Worm (Caenorhabditis elegans) whole organism, late embryonic: Measurements from ENCODE around the gene T04F3.4.

ENCODE experiments used
- C38D4.7 ChIP-seq: fragments of 200-800 bp; sonication (Bioruptor generic); optimal IDR thresholded peaks from 2 replicates; lab custom pipeline; 2018; ENCODE audit warnings: mild to moderate bottlenecking, missing genetic modification characterization, moderate library complexity, missing compliant biosample characterization
- F13H6.1 ChIP-seq: sonication (generic microtip); optimal IDR thresholded peaks from 2 replicates; lab custom pipeline; 2016; ENCODE audit warnings: missing genetic modification characterization, missing compliant biosample characterization
- K02D7.2 ChIP-seq: sonication (generic microtip); optimal IDR thresholded peaks from 2 replicates; lab custom pipeline; 2017; ENCODE audit warnings: mild to moderate bottlenecking, missing genetic modification characterization, missing compliant biosample characterization
- Y22D7AL.16 ChIP-seq: sonication (generic microtip); optimal IDR thresholded peaks from 2 replicates; lab custom pipeline; 2016; ENCODE audit warnings: missing genetic modification characterization, missing compliant biosample characterization
- ceh-14 ChIP-seq: sonication (generic microtip); optimal IDR thresholded peaks from 2 replicates; lab custom pipeline; 2016; ENCODE audit warnings: missing genotype, missing genetic modification characterization, missing compliant biosample characterization
- ceh-18 ChIP-seq: sonication (generic microtip); optimal IDR thresholded peaks from 2 replicates; lab custom pipeline; 2016; ENCODE audit warnings: missing genetic modification characterization, missing compliant biosample characterization
- ceh-22 ChIP-seq: sonication (generic microtip); optimal IDR thresholded peaks from 2 replicates; lab custom pipeline; 2017; ENCODE audit warnings: missing biosample characterization, missing genetic modification characterization
- ceh-30 ChIP-seq: fragments of 150-350 bp; optimal IDR thresholded peaks from 2 replicates; lab custom pipeline; 2014; ENCODE audit warnings: missing biosample characterization, missing genetic modification characterization
- ceh-31 ChIP-seq: sonication (generic microtip); optimal IDR thresholded peaks from 2 replicates; lab custom pipeline; 2016; ENCODE audit warnings: missing genetic modification characterization, missing compliant biosample characterization
- ceh-34 ChIP-seq: sonication (generic microtip); optimal IDR thresholded peaks from 2 replicates; lab custom pipeline; 2016; ENCODE audit warnings: mild to moderate bottlenecking, missing genetic modification characterization, missing compliant biosample characterization
- ceh-45 ChIP-seq: fragments of 200-800 bp; sonication (Bioruptor generic); IDR thresholded peaks from 2 replicates; pipeline ENCODE4 v1.3.6; 2022; ENCODE audit warnings: missing genetic modification reagents, missing genetic modification characterization, missing compliant biosample characterization
- ceh-48 ChIP-seq: sonication (generic microtip); optimal IDR thresholded peaks from 2 replicates; lab custom pipeline; 2016; ENCODE audit warnings: missing genetic modification characterization, inconsistent platforms, missing compliant biosample characterization
- ceh-6 ChIP-seq: fragments of 200-800 bp; sonication (Bioruptor generic); optimal IDR thresholded peaks from 2 replicates; lab custom pipeline; 2018; ENCODE audit warnings: mild to moderate bottlenecking, missing genetic modification characterization, missing compliant biosample characterization
- dmd-4 ChIP-seq: sonication (generic microtip); optimal IDR thresholded peaks from 2 replicates; lab custom pipeline; 2016; ENCODE audit warnings: borderline replicate concordance, missing genetic modification characterization, missing compliant biosample characterization
- elt-2 ChIP-seq: sonication (generic microtip); optimal IDR thresholded peaks from 2 replicates; lab custom pipeline; 2016; ENCODE audit warnings: missing genetic modification reagents, missing genetic modification characterization, missing compliant biosample characterization
- ets-4 ChIP-seq: sonication (generic microtip); optimal IDR thresholded peaks from 2 replicates; lab custom pipeline; 2016; ENCODE audit warnings: missing genetic modification characterization, missing compliant biosample characterization
- eyg-1 ChIP-seq: sonication (generic microtip); optimal IDR thresholded peaks from 2 replicates; lab custom pipeline; 2016; ENCODE audit warnings: missing genotype, missing genetic modification characterization, missing compliant biosample characterization
- fax-1 ChIP-seq: sonication (generic microtip); optimal IDR thresholded peaks from 2 replicates; lab custom pipeline; 2016; ENCODE audit warnings: missing genotype, missing genetic modification characterization, missing compliant biosample characterization
- fkh-10 ChIP-seq: fragments of 150-350 bp; optimal IDR thresholded peaks from 2 replicates; lab custom pipeline; 2014; ENCODE audit warnings: missing biosample characterization, missing genetic modification reagents, missing genetic modification characterization
- gmeb-2 ChIP-seq: sonication (generic microtip); optimal IDR thresholded peaks from 2 replicates; lab custom pipeline; 2016; ENCODE audit warnings: missing genetic modification characterization, inconsistent platforms, missing compliant biosample characterization
- hlh-13 ChIP-seq: fragments of 200-800 bp; sonication (Bioruptor generic); optimal IDR thresholded peaks from 2 replicates; lab custom pipeline; 2018; ENCODE audit warnings: mild to moderate bottlenecking, missing genetic modification characterization, missing compliant biosample characterization
- hlh-30 ChIP-seq: sonication (generic microtip); optimal IDR thresholded peaks from 2 replicates; lab custom pipeline; 2017; ENCODE audit warnings: antibody characterized with exemption, missing genetic modification characterization, missing compliant biosample characterization; ENCODE audit not compliant: insufficient read depth
- mec-3 ChIP-seq: sonication (generic microtip); optimal IDR thresholded peaks from 2 replicates; lab custom pipeline; 2016; ENCODE audit warnings: borderline replicate concordance, missing genetic modification characterization, missing compliant biosample characterization
- nfya-1 ChIP-seq: sonication (generic microtip); optimal IDR thresholded peaks from 2 replicates; lab custom pipeline; 2017; ENCODE audit warnings: missing genetic modification characterization, mild to moderate bottlenecking, missing compliant biosample characterization, antibody characterized with exemption, moderate library complexity
- nhr-11 ChIP-seq: fragments of 150-350 bp; optimal IDR thresholded peaks from 2 replicates; lab custom pipeline; 2014; ENCODE audit warnings: missing biosample characterization, missing genetic modification characterization
- npax-4 ChIP-seq: sonication (generic microtip); optimal IDR thresholded peaks from 2 replicates; lab custom pipeline; 2016; ENCODE audit warnings: missing genetic modification characterization, missing compliant biosample characterization
- pax-1 ChIP-seq: fragments of 150-350 bp; optimal IDR thresholded peaks from 2 replicates; lab custom pipeline; 2014; ENCODE audit warnings: missing biosample characterization, missing genetic modification characterization
- pha-2 ChIP-seq: sonication (generic microtip); optimal IDR thresholded peaks from 2 replicates; lab custom pipeline; 2017; ENCODE audit warnings: mild to moderate bottlenecking, missing genetic modification characterization, missing compliant biosample characterization
- pha-4 ChIP-seq: fragments of 150-350 bp; optimal IDR thresholded peaks from 2 replicates; lab custom pipeline; 2018; ENCODE audit warnings: missing biosample characterization, missing genetic modification reagents, missing genetic modification characterization
- rnt-1 ChIP-seq: sonication (generic microtip); optimal IDR thresholded peaks from 2 replicates; lab custom pipeline; 2016; ENCODE audit warnings: missing genetic modification characterization, missing compliant biosample characterization
- sox-4 ChIP-seq: sonication (generic microtip); optimal IDR thresholded peaks from 2 replicates; lab custom pipeline; 2017; ENCODE audit warnings: mild to moderate bottlenecking, missing genetic modification characterization, inconsistent platforms, missing compliant biosample characterization
- syd-9 ChIP-seq: sonication (generic microtip); optimal IDR thresholded peaks from 2 replicates; lab custom pipeline; 2016; ENCODE audit warnings: mild to moderate bottlenecking, missing genetic modification characterization, moderate library complexity, missing compliant biosample characterization
- tbx-2 ChIP-seq: sonication (generic microtip); optimal IDR thresholded peaks from 2 replicates; lab custom pipeline; 2016; ENCODE audit warnings: missing genetic modification characterization, missing compliant biosample characterization
- tbx-7 ChIP-seq: sonication (generic microtip); optimal IDR thresholded peaks from 2 replicates; lab custom pipeline; 2016; ENCODE audit warnings: missing genotype, missing genetic modification characterization, missing compliant biosample characterization
- ttx-3 ChIP-seq: sonication (generic microtip); optimal IDR thresholded peaks from 2 replicates; lab custom pipeline; 2016; ENCODE audit warnings: missing genetic modification reagents, missing genetic modification characterization, missing compliant biosample characterization
- unc-42 ChIP-seq: sonication (generic microtip); optimal IDR thresholded peaks from 2 replicates; lab custom pipeline; 2016; ENCODE audit warnings: missing genotype, missing genetic modification characterization, missing compliant biosample characterization
- unc-55 ChIP-seq: sonication (generic microtip); optimal IDR thresholded peaks from 2 replicates; lab custom pipeline; 2017; ENCODE audit warnings: missing biosample characterization, missing genetic modification reagents, missing genetic modification characterization
- zip-5 ChIP-seq: sonication (generic microtip); optimal IDR thresholded peaks from 2 replicates; lab custom pipeline; 2016; ENCODE audit warnings: missing genetic modification characterization, missing compliant biosample characterization
- ztf-16 ChIP-seq: sonication (generic microtip); optimal IDR thresholded peaks from 2 replicates; lab custom pipeline; 2017; ENCODE audit warnings: missing genetic modification characterization, missing compliant biosample characterization

T04F3.4 gene

DNA sequence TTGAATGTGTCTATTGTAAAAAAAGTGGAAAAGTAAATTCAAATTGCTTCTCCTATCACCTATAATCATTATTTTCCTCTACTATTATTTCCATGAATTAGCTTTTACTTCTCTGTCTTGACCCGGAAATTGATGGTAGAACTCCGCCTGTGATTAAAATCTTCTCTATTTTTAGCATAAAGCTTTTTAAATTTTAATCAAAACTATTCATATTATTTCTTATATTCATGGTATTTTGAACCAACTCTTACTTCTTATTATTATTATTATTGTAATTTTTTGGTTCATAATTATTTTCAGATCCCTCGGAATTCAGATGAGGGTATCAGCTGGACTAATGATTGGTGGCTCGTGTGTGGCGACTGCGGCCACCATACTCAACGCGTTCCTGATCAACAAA is 4.2 kb upstream of the T04F3.4 start, which contains the start of gene sel-11:
Gene sel-11 (plus strand): TSS at position 301 of the 400 bp plus-strand sequence.
- no peak for TF ChIP-seq hlh-13 (GFP tag; lab: Kevin White, UChicago)
- TF ChIP-seq pha-4 (tag; lab: Kevin White, UChicago), result no peak
- no peak for TF ChIP-seq ceh-45
- no peak for TF ChIP-seq F13H6.1 (tag; lab: Kevin White, UChicago)
- TF ChIP-seq gmeb-2 (tag; lab: Kevin White, UChicago), result no peak
- TF ChIP-seq ceh-22 (tag; lab: Kevin White, UChicago), result no peak
- TF ChIP-seq C38D4.7, result no peak
- no peak for TF ChIP-seq ceh-30 (tag; lab: Kevin White, UChicago)
- TF ChIP-seq npax-4 (tag; lab: Kevin White, UChicago), result no peak
- no peak for TF ChIP-seq ceh-34 (tag; lab: Kevin White, UChicago)
- TF ChIP-seq ceh-6 (GFP tag; lab: Kevin White, UChicago), result no peak
- no peak for TF ChIP-seq unc-42

DNA sequence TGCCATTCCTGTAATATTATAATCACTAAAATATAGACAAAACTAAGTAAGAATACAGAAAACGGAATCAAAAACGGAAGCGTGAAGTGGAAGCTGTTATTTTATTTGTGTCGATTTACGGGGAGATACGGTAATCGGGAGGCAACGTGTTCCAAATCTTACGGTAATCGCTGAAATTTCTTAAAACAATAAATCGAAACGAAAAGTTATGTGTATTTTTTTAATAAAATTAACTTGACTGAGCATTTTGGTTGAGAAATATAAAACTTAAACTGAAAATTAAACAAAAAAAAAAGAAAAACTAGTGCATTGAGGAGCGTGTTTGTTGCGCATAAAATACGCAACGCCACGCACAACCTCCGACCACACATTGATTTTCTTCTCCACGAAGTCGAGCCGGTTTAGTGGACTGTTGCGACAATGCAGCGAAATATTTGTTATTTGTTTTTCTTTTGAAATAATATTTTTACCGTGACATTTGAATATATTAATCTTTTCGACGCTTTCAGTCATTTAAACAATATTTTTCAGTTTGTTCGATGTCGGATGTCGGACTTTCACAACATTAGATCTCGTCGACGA is 1.6 kb upstream of the T04F3.4 start, which contains the start of the genes F55A11.1 and syx-5:
Gene F55A11.1 (minus strand): TSS at position 13 of the 582 bp plus-strand sequence.
Gene syx-5 (plus strand): TSS at position 532 of the 582 bp plus-strand sequence.
- TF ChIP-seq pha-2, result no peak
- TF ChIP-seq eyg-1, result no peak
- TF ChIP-seq syd-9 (tag; lab: Kevin White, UChicago), result no peak
- peak; percentile 22 for TF ChIP-seq ceh-18 (tag; lab: Kevin White, UChicago)
- TF ChIP-seq Y22D7AL.16 (tag; lab: Kevin White, UChicago), result no peak
- no peak for TF ChIP-seq F13H6.1 (tag; lab: Kevin White, UChicago)
- no peak for TF ChIP-seq dmd-4 (tag; lab: Kevin White, UChicago)
- no peak for TF ChIP-seq pha-4 (tag; lab: Kevin White, UChicago)
- TF ChIP-seq ttx-3, result no peak
- TF ChIP-seq ets-4 (tag; lab: Kevin White, UChicago), result no peak
- no peak for TF ChIP-seq zip-5 (tag; lab: Kevin White, UChicago)
- TF ChIP-seq ztf-16, result no peak
- peak; percentile 41 for TF ChIP-seq ceh-48 (tag; lab: Kevin White, UChicago)
- peak; percentile 35 for TF ChIP-seq tbx-2 (tag; lab: Kevin White, UChicago)
- TF ChIP-seq fax-1 (tag; lab: Kevin White, UChicago), result no peak
- peak; percentile 35 for TF ChIP-seq pax-1 (tag; lab: Kevin White, UChicago)
- TF ChIP-seq rnt-1 (tag; lab: Kevin White, UChicago), result peak; percentile 19
- peak; percentile 43 for TF ChIP-seq ceh-31 (tag; lab: Kevin White, UChicago)
- no peak for TF ChIP-seq unc-55
- TF ChIP-seq tbx-7 (tag; lab: Kevin White, UChicago), result no peak
- no peak for TF ChIP-seq elt-2 (tag; lab: Kevin White, UChicago)
- TF ChIP-seq unc-42, result peak; percentile 70
- no peak for TF ChIP-seq fkh-10 (GFP tag; lab: Kevin White, UChicago)
- TF ChIP-seq ceh-14 (tag; lab: Kevin White, UChicago), result no peak
- peak; percentile 74 for TF ChIP-seq ceh-30 (tag; lab: Kevin White, UChicago)
- no peak for TF ChIP-seq K02D7.2
- TF ChIP-seq mec-3, result no peak
- no peak for TF ChIP-seq hlh-30 (tag; lab: Kevin White, UChicago)
- TF ChIP-seq nfya-1 (tag; lab: Kevin White, UChicago), result peak; percentile 81
- no peak for TF ChIP-seq npax-4 (tag; lab: Kevin White, UChicago)
- TF ChIP-seq sox-4 (tag; lab: Kevin White, UChicago), result no peak
- peak; percentile 44 for TF ChIP-seq ceh-34 (tag; lab: Kevin White, UChicago)

DNA sequence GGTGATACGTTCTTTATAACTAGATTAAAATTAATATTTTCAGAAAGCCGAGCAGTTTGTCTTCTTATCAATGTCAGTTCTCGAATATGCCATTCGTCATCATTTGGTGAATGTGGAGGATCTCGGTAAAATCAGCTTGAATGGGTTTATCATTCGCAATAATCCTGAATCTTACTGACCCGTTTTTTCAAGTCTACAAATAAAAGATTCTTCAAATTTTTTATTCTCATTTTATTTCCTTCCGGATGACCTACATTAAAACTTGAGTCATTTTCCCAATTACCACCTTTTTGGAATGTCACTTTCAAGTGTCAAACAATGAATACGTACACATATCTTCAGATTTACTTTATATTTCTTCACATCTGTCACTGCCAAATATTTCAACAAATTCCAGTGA is 2.5 kb downstream of the T04F3.4 start, which contains the start of gene T04F3.5:
Gene T04F3.5 (plus strand): TSS at position 301 of the 400 bp plus-strand sequence.
- TF ChIP-seq ztf-16, result no peak
- TF ChIP-seq nhr-11 (tag; lab: Kevin White, UChicago), result no peak
- no peak for TF ChIP-seq syd-9 (tag; lab: Kevin White, UChicago)
- no peak for TF ChIP-seq ttx-3
- no peak for TF ChIP-seq pha-4 (tag; lab: Kevin White, UChicago)
